Fruit fly (Drosophila melanogaster) ovary, adult (tissue): ENCODE measurements around the gene sinu.
A peak's percentile ranks its signal among the peaks of the same experiment; 100 is the strongest.

ENCODE experiments used
- CG17801 ChIP-seq: fragments of 200-800 bp; optimal IDR thresholded peaks from 2 replicates; lab custom pipeline; 2019; ENCODE audit warnings: missing biosample characterization, mild to moderate bottlenecking, missing genetic modification characterization, moderate library complexity; ENCODE audit not compliant: partially characterized antibody

sinu gene

dm6 chr3L:5578595-5578994 lies 17.2 kb upstream of the sinu start:
- TF ChIP-seq CG17801 (GFP tag; lab: Kevin White, UChicago): no peak

dm6 chr3L:5577250-5578138 lies 16.1 kb upstream of the sinu start, which contains the start of gene Msr-110:
Msr-110 (minus strand) TSS chr3L:5577348.
- TF ChIP-seq CG17801 (GFP tag; lab: Kevin White, UChicago): peak; percentile 88

- no peak for TF ChIP-seq CG17801 (GFP tag; lab: Kevin White, UChicago)
These were observed 15.1 kb upstream of the sinu start for dm6 chr3L:5576543-5576942.

- TF ChIP-seq CG17801 (GFP tag; lab: Kevin White, UChicago): no peak
These were observed 14.1 kb upstream of the sinu start for dm6 chr3L:5575524-5575923.

- no peak for TF ChIP-seq CG17801 (GFP tag; lab: Kevin White, UChicago)
These were observed 9.7 kb upstream of the sinu start for dm6 chr3L:5571051-5571450.

- no peak for TF ChIP-seq CG17801 (GFP tag; lab: Kevin White, UChicago)
These were observed 8.3 kb upstream of the sinu start for dm6 chr3L:5569724-5570123.

- no peak for TF ChIP-seq CG17801 (GFP tag; lab: Kevin White, UChicago)
These were observed 7.0 kb upstream of the sinu start for dm6 chr3L:5568361-5568760.

dm6 chr3L:5565051-5565688 lies 3.8 kb upstream of the sinu start, which contains the start of gene bc10:
bc10 (plus strand) TSS chr3L:5565231.
- TF ChIP-seq CG17801 (GFP tag; lab: Kevin White, UChicago): no peak

- peak; percentile 45 for TF ChIP-seq CG17801 (GFP tag; lab: Kevin White, UChicago)
These were observed 2.1 kb upstream of the sinu start, which contains the start of the genes ScsbetaG and Sras for dm6 chr3L:5563309-5564182. ScsbetaG (minus strand) TSS chr3L:5563691. Sras (plus strand) TSS chr3L:5563774.

- no peak for TF ChIP-seq CG17801 (GFP tag; lab: Kevin White, UChicago)
These were observed 1.2 kb upstream of the sinu start for dm6 chr3L:5562584-5562983.

dm6 chr3L:5556195-5556594 lies 5.2 kb downstream of the sinu start:
- no peak for TF ChIP-seq CG17801 (GFP tag; lab: Kevin White, UChicago)

dm6 chr3L:5554377-5554776 lies 7.0 kb downstream of the sinu start:
- TF ChIP-seq CG17801 (GFP tag; lab: Kevin White, UChicago): no peak

dm6 chr3L:5553717-5554116 lies 7.7 kb downstream of the sinu start:
- TF ChIP-seq CG17801 (GFP tag; lab: Kevin White, UChicago): no peak

dm6 chr3L:5551087-5551486 lies 10.3 kb downstream of the sinu start, which contains the start of gene frm:
frm (minus strand) TSS chr3L:5551159.
- TF ChIP-seq CG17801 (GFP tag; lab: Kevin White, UChicago): no peak
